Worm (Caenorhabditis elegans): ENCODE measurements around the gene Y62E10A.19.

- TF ChIP-seq ZK546.5 (tag; optimal IDR thresholded peaks at IDR 0.05): no peak
- no peak for TF ChIP-seq ceh-82 (tag; optimal IDR thresholded peaks at IDR 0.05)
- no peak for TF ChIP-seq nhr-77 (tag; optimal IDR thresholded peaks at IDR 0.05)
- no peak for TF ChIP-seq ama-1 (optimal IDR thresholded peaks at IDR 0.05)
- TF ChIP-seq ztf-11 (tag; optimal IDR thresholded peaks at IDR 0.05): no peak
- no peak for TF ChIP-seq lin-39 (tag; optimal IDR thresholded peaks at IDR 0.05)
- no peak for TF ChIP-seq ztf-4 (tag; optimal IDR thresholded peaks at IDR 0.05)
- TF ChIP-seq F13H6.1 (tag; optimal IDR thresholded peaks at IDR 0.05): no peak
- no peak for TF ChIP-seq fos-1 (tag; optimal IDR thresholded peaks at IDR 0.05)
- TF ChIP-seq unc-62 (GFP tag; optimal IDR thresholded peaks at IDR 0.05): no peak
These were observed 9.4 kb downstream of the Y62E10A.19 start, which contains the start of gene Y62E10A.13 for ce11 chrIV:13398728-13399127.

All from whole organism, L2 larva.